Fruit fly (Drosophila melanogaster) whole organism, embryonic: ENCODE measurements around the gene Frmd5.
A peak's percentile ranks its signal among the peaks of the same experiment; 100 is the strongest.

ENCODE experiments used
- CG11723 ChIP-seq: fragments of 200-800 bp; sonication (Bioruptor generic); optimal IDR thresholded peaks from 2 replicates; lab custom pipeline; 2017; ENCODE audit warnings: missing biosample characterization, mild to moderate bottlenecking, missing genetic modification characterization
- CG12659 ChIP-seq: fragments of 200-800 bp; sonication (Bioruptor generic); optimal IDR thresholded peaks from 3 replicates; lab custom pipeline; 2017; ENCODE audit warnings: mild to moderate bottlenecking, missing biosample characterization, missing genetic modification reagents, missing genetic modification characterization
- CG13287 ChIP-seq: fragments of 200-800 bp; sonication (Bioruptor generic); IDR thresholded peaks from 2 replicates; pipeline ENCODE4 v1.3.6; 2022; ENCODE audit warnings: missing biosample characterization, missing genetic modification characterization; ENCODE audit not compliant: partially characterized antibody
- CG14667 ChIP-seq: fragments of 200-800 bp; sonication (Bioruptor generic); IDR thresholded peaks from 2 replicates; pipeline ENCODE4 v1.3.6; 2022; ENCODE audit warnings: missing biosample characterization, missing genetic modification characterization
- CG16813 ChIP-seq: fragments of 200-800 bp; sonication (Bioruptor generic); IDR thresholded peaks from 3 replicates; pipeline ENCODE4 v1.3.6; 2022; ENCODE audit warnings: missing biosample characterization, missing genetic modification characterization; ENCODE audit not compliant: partially characterized antibody
- CG18764 ChIP-seq: fragments of 200-800 bp; sonication (Bioruptor generic); optimal IDR thresholded peaks from 3 replicates; lab custom pipeline; 2016; ENCODE audit warnings: missing biosample characterization, missing genetic modification characterization
- CG30020 ChIP-seq: fragments of 200-800 bp; optimal IDR thresholded peaks from 2 replicates; lab custom pipeline; 2019; ENCODE audit warnings: missing biosample characterization, mild to moderate bottlenecking, missing genetic modification characterization, moderate library complexity
- CG30403 ChIP-seq: fragments of 200-800 bp; sonication (Bioruptor generic); optimal IDR thresholded peaks from 3 replicates; lab custom pipeline; 2016; ENCODE audit warnings: missing biosample characterization, missing genetic modification characterization
- CG3995 ChIP-seq: fragments of 200-800 bp; sonication (Bioruptor generic); optimal IDR thresholded peaks from 3 replicates; lab custom pipeline; 2016; ENCODE audit warnings: missing biosample characterization, missing genetic modification characterization
- CG42726 ChIP-seq: fragments of 200-800 bp; sonication (Bioruptor generic); IDR thresholded peaks from 2 replicates; pipeline ENCODE4 v1.3.6; 2022; ENCODE audit warnings: missing biosample characterization, missing genetic modification characterization; ENCODE audit not compliant: partially characterized antibody
- CG4328 ChIP-seq: fragments of 200-800 bp; sonication (Bioruptor generic); optimal IDR thresholded peaks from 3 replicates; lab custom pipeline; 2017; ENCODE audit warnings: missing biosample characterization, missing genetic modification reagents, missing genetic modification characterization
- CG4617 ChIP-seq: fragments of 200-800 bp; sonication (Bioruptor generic); optimal IDR thresholded peaks from 3 replicates; lab custom pipeline; 2016; ENCODE audit warnings: missing biosample characterization, missing genetic modification characterization, borderline replicate concordance
- CG7963 ChIP-seq: fragments of 200-800 bp; sonication (Bioruptor generic); IDR thresholded peaks from 3 replicates; pipeline ENCODE4 v1.3.6; 2022; ENCODE audit warnings: missing biosample characterization, missing genetic modification characterization; ENCODE audit not compliant: partially characterized antibody
- CG8290 ChIP-seq, 3 experiments: fragments of 200-800 bp; sonication (Bioruptor generic); optimal IDR thresholded peaks; 2 replicates each; lab custom pipeline; 2016 to 2019; ENCODE audit warnings: missing biosample characterization in 3 of 3, missing genetic modification characterization in 3 of 3, mild to moderate bottlenecking in 2 of 3, moderate library complexity in 1 of 3
- CG8924 ChIP-seq: fragments of 200-800 bp; optimal IDR thresholded peaks from 3 replicates; lab custom pipeline; 2019; ENCODE audit warnings: missing biosample characterization, mild to moderate bottlenecking, missing genetic modification characterization, moderate library complexity
- Elba2 ChIP-seq: fragments of 200-800 bp; sonication (Bioruptor generic); optimal IDR thresholded peaks from 3 replicates; lab custom pipeline; 2016; ENCODE audit warnings: missing biosample characterization, missing genetic modification characterization
- Hr3 ChIP-seq: fragments of 200-800 bp; sonication (Bioruptor generic); optimal IDR thresholded peaks from 3 replicates; lab custom pipeline; 2016; ENCODE audit warnings: missing biosample characterization, missing genetic modification characterization
- Lhr ChIP-seq: fragments of 200-800 bp; sonication (Bioruptor generic); optimal IDR thresholded peaks from 3 replicates; lab custom pipeline; 2017; ENCODE audit warnings: mild to moderate bottlenecking, missing biosample characterization, missing genetic modification reagents, missing genetic modification characterization
- MBD-R2 ChIP-seq: fragments of 200-800 bp; sonication (Bioruptor generic); IDR thresholded peaks from 2 replicates; pipeline ENCODE4 v1.3.6; 2022; ENCODE audit warnings: missing biosample characterization, missing genetic modification characterization
- MESR4 ChIP-seq: fragments of 200-800 bp; sonication (Bioruptor generic); optimal IDR thresholded peaks from 2 replicates; lab custom pipeline; 2018; ENCODE audit warnings: missing biosample characterization, mild to moderate bottlenecking, missing genetic modification characterization, moderate library complexity
- Max ChIP-seq: fragments of 200-800 bp; sonication (Bioruptor generic); optimal IDR thresholded peaks from 2 replicates; lab custom pipeline; 2016; ENCODE audit warnings: missing biosample characterization, mild to moderate bottlenecking, missing genetic modification characterization
- Mes4 ChIP-seq: fragments of 200-800 bp; sonication (Bioruptor generic); optimal IDR thresholded peaks from 2 replicates; lab custom pipeline; 2016; ENCODE audit warnings: missing biosample characterization, missing genetic modification characterization
- Poxn ChIP-seq: fragments of 200-800 bp; sonication (Bioruptor generic); IDR thresholded peaks from 2 replicates; pipeline ENCODE4 v1.3.6; 2022; ENCODE audit warnings: missing biosample characterization, missing genetic modification characterization
- Sox100B ChIP-seq: fragments of 200-800 bp; sonication (Bioruptor generic); optimal IDR thresholded peaks from 3 replicates; lab custom pipeline; 2018; ENCODE audit warnings: missing biosample characterization, mild to moderate bottlenecking, missing genetic modification characterization
- Stat92E ChIP-seq, 3 experiments: fragments of >200 bp in 2 of 3; fragments of 200-800 bp in 1 of 3; sonication (Bioruptor generic) in 1 of 3; optimal IDR thresholded peaks; 2 replicates each; lab custom pipeline; 2017 to 2019; ENCODE audit warnings: missing biosample characterization in 3 of 3, missing genetic modification characterization in 3 of 3, mild to moderate bottlenecking in 1 of 3, moderate library complexity in 1 of 3
- TFAM ChIP-seq: fragments of 200-800 bp; sonication (Bioruptor generic); optimal IDR thresholded peaks from 2 replicates; lab custom pipeline; 2017; ENCODE audit warnings: missing biosample characterization, missing genetic modification characterization, inconsistent platforms
- Xbp1 ChIP-seq: fragments of 200-800 bp; sonication (Bioruptor generic); optimal IDR thresholded peaks from 3 replicates; lab custom pipeline; 2016; ENCODE audit warnings: missing biosample characterization, mild to moderate bottlenecking, missing genetic modification characterization
- bigmax ChIP-seq: fragments of 200-800 bp; sonication (Bioruptor generic); optimal IDR thresholded peaks from 2 replicates; lab custom pipeline; 2018; ENCODE audit warnings: missing biosample characterization, mild to moderate bottlenecking, missing genetic modification characterization
- btn ChIP-seq: fragments of 200-800 bp; sonication (Bioruptor generic); optimal IDR thresholded peaks from 2 replicates; lab custom pipeline; 2016; ENCODE audit warnings: missing biosample characterization, missing genetic modification characterization
- corto ChIP-seq: fragments of 200-800 bp; sonication (Bioruptor generic); optimal IDR thresholded peaks from 2 replicates; lab custom pipeline; 2016; ENCODE audit warnings: missing biosample characterization, mild to moderate bottlenecking, missing genetic modification characterization, moderate library complexity
- crp ChIP-seq, 2 experiments: fragments of 200-800 bp; sonication (Bioruptor generic); optimal IDR thresholded peaks; 2 replicates in 1 of 2; 3 replicates in 1 of 2; lab custom pipeline; 2017; ENCODE audit warnings: missing biosample characterization in 2 of 2, missing genetic modification characterization in 2 of 2, mild to moderate bottlenecking in 1 of 2, moderate library complexity in 1 of 2
- dmrt11E ChIP-seq: fragments of 200-800 bp; sonication (Bioruptor generic); optimal IDR thresholded peaks from 3 replicates; lab custom pipeline; 2018; ENCODE audit warnings: missing biosample characterization, mild to moderate bottlenecking, missing genetic modification characterization, moderate library complexity
- dpn ChIP-seq, 2 experiments: fragments of 200-800 bp; sonication (Bioruptor generic); optimal IDR thresholded peaks; 3 replicates each; lab custom pipeline; 2016; ENCODE audit warnings: missing biosample characterization in 2 of 2, missing genetic modification characterization in 2 of 2
- ewg ChIP-seq: fragments of 200-800 bp; sonication (Bioruptor generic); optimal IDR thresholded peaks from 3 replicates; lab custom pipeline; 2017; ENCODE audit warnings: mild to moderate bottlenecking, missing biosample characterization, missing genetic modification reagents, missing genetic modification characterization
- gfzf ChIP-seq: fragments of 200-800 bp; sonication (Bioruptor generic); optimal IDR thresholded peaks from 2 replicates; lab custom pipeline; 2016; ENCODE audit warnings: missing biosample characterization, mild to moderate bottlenecking, missing genetic modification characterization, moderate library complexity
- knrl ChIP-seq: fragments of 200-800 bp; sonication (Bioruptor generic); IDR thresholded peaks from 3 replicates; pipeline ENCODE4 v1.3.6; 2022; ENCODE audit warnings: missing biosample characterization, missing genetic modification characterization; ENCODE audit not compliant: partially characterized antibody
- otp ChIP-seq: fragments of 200-800 bp; sonication (Bioruptor generic); IDR thresholded peaks from 3 replicates; pipeline ENCODE4, ENCODE4 v1.3.6; 2022; ENCODE audit warnings: missing biosample characterization, missing genetic modification characterization
- pfk ChIP-seq: fragments of 200-800 bp; sonication (Bioruptor generic); optimal IDR thresholded peaks from 2 replicates; lab custom pipeline; 2018; ENCODE audit warnings: missing biosample characterization, mild to moderate bottlenecking, missing genetic modification characterization, moderate library complexity
- row ChIP-seq: fragments of 200-800 bp; sonication (Bioruptor generic); IDR thresholded peaks from 3 replicates; pipeline ENCODE4 v1.3.6; 2022; ENCODE audit warnings: missing biosample characterization, missing genetic modification characterization
- sna ChIP-seq: fragments of 200-800 bp; sonication (Bioruptor generic); IDR thresholded peaks from 2 replicates; pipeline ENCODE4 v1.3.6; 2022; ENCODE audit warnings: missing biosample characterization, missing genetic modification characterization; ENCODE audit not compliant: partially characterized antibody
- ssp ChIP-seq: fragments of 200-800 bp; sonication (Bioruptor generic); IDR thresholded peaks from 2 replicates; pipeline ENCODE4 v1.3.6; 2022; ENCODE audit warnings: missing biosample characterization, missing genetic modification characterization
- tll ChIP-seq, 2 experiments: fragments of 200-800 bp in 1 of 2; fragments of >200 bp in 1 of 2; sonication (Bioruptor generic) in 1 of 2; optimal IDR thresholded peaks; 2 replicates each; lab custom pipeline; 2017 to 2019; ENCODE audit warnings: missing biosample characterization in 2 of 2, missing genetic modification characterization in 2 of 2, mild to moderate bottlenecking in 1 of 2, moderate library complexity in 1 of 2
- trem ChIP-seq: fragments of 200-800 bp; optimal IDR thresholded peaks from 3 replicates; lab custom pipeline; 2019; ENCODE audit warnings: missing biosample characterization, mild to moderate bottlenecking, missing genetic modification characterization, moderate library complexity
- unc-4 ChIP-seq: fragments of 200-800 bp; sonication (Bioruptor generic); IDR thresholded peaks from 2 replicates; pipeline ENCODE4 v1.3.6; 2022; ENCODE audit warnings: missing biosample characterization, missing genetic modification characterization; ENCODE audit not compliant: partially characterized antibody
- zen ChIP-seq: fragments of 200-800 bp; sonication (Bioruptor generic); optimal IDR thresholded peaks from 3 replicates; lab custom pipeline; 2018; ENCODE audit warnings: missing biosample characterization, mild to moderate bottlenecking, missing genetic modification characterization, moderate library complexity

The Frmd5 gene

DNA sequence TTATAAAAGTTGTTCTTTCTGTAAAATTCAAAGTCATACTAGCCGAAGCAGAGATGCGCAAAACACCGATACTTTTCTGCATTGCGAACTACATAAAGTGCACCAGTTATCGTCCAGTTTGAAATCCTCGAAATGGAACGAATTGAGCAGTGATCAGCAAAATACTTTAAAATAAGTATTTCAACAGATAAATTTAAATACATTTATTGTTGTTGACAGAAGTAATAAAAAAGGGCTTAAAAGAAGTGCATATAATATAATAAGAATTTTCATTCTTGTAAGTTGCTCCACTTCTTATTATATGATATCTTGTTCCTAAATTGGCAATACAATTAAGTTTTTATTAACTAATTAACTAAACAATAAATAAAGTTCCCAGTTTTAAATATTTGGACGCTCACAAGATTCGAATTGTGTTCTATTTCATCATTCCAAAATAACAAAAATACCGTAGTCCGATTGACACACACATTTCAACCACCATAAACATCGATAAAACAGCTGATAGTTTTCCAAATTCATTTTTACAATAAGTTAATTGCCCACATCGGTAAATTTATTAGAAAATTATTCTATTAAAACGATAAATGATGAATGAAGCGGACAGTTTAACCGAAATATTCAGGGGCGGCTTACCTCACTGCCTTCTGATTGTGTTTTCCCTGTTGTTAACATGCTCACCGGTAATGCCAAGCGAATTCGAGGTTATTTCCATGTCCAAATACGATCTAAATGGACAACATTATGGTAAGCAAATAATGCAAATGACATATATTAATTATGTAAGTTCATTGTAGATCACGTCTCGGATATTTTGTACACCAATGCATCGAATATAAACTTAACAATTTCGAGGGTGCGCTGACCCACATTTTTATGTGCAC, 29.7 kb upstream of the Frmd5 start, which contains the start of the genes Usp14 and CG4972 (continued):
- TF ChIP-seq CG18764 (no peak), CG30020 (tag; lab: Kevin White, UChicago) (peak; percentile 99), ewg (peak; percentile 13), gfzf (peak; percentile 37), CG3995 (GFP tag; lab: Kevin White, UChicago) (peak; percentile 77), unc-4 (GFP tag; lab: Robert Waterston, UW) (0 out of 2 replicates have a peak, but pooled peaks have one; percentile 19), trem (tag; lab: Kevin White, UChicago) (peak; percentile 32), CG4328 (GFP tag; lab: Kevin White, UChicago) (no peak), otp (no peak), CG11723 (GFP tag; lab: Kevin White, UChicago) (peak; percentile 80), btn (no peak), CG8924 (peak; percentile 40), Hr3 (GFP tag; lab: Kevin White, UChicago) (peak; percentile 0), CG42726 (0 out of 2 replicates have a peak, but pooled peaks have one; percentile 9), CG16813 (0 out of 3 replicates have a peak, but pooled peaks have one; percentile 41), bigmax (GFP tag; lab: Kevin White, UChicago) (peak; percentile 90), CG7963 (GFP tag; lab: Robert Waterston, UW) (0 out of 3 replicates have a peak, but pooled peaks have one; percentile 6), TFAM (GFP tag; lab: Kevin White, UChicago) (no peak), Stat92E (GFP tag; optimal IDR thresholded peaks at IDR 0.05; lab: Kevin White, UChicago) (no peak), Elba2 (peak; percentile 3), Max (peak; percentile 24), CG30403 (GFP tag; lab: Kevin White, UChicago) (peak; percentile 45), CG8290 (GFP tag; optimal IDR thresholded peaks at IDR 0.05; lab: Kevin White, UChicago) (peak; percentile 6), CG8290 (tag; optimal IDR thresholded peaks at IDR 0.05; lab: Kevin White, UChicago) (no peak), MBD-R2 (GFP tag; lab: Robert Waterston, UW) (peak; percentile 41; the same call in 1 of the 2 replicates), CG13287 (GFP tag; lab: Robert Waterston, UW) (peak; percentile 23; the same call in 1 of the 2 replicates), dpn (GFP tag; optimal IDR thresholded peaks at IDR 0.05; lab: Kevin White, UChicago) (peak in 1 of 2 experiments; percentile 18), sna (0 out of 2 replicates have a peak, but pooled peaks have one; percentile 9), CG12659 (GFP tag; lab: Kevin White, UChicago) (peak; percentile 41), tll (GFP tag; optimal IDR thresholded peaks at IDR 0.05; lab: Kevin White, UChicago) (peak in 1 of 2 experiments; percentile 3), ssp (GFP tag; lab: Robert Waterston, UW) (peak; percentile 83), CG4617 (GFP tag; lab: Kevin White, UChicago) (peak; percentile 19), Poxn (GFP tag; lab: Robert Waterston, UW) (no peak), row (peak; percentile 72), pfk (GFP tag; lab: Kevin White, UChicago) (peak; percentile 92), crp (GFP tag; optimal IDR thresholded peaks at IDR 0.05; lab: Kevin White, UChicago) (peak in 1 of 2 experiments; percentile 78), Mes4 (no peak), zen (tag; lab: Kevin White, UChicago) (peak; percentile 8), MESR4 (GFP tag; lab: Kevin White, UChicago) (peak; percentile 75), dmrt11E (tag; lab: Kevin White, UChicago) (peak; percentile 39), Xbp1 (GFP tag; lab: Kevin White, UChicago) (peak; percentile 6), Lhr (GFP tag; lab: Kevin White, UChicago) (peak; percentile 9), CG14667 (GFP tag; lab: Robert Waterston, UW) (peak; percentile 70; the same call in 1 of the 2 replicates), Sox100B (GFP tag; lab: Kevin White, UChicago) (peak; percentile 9), corto (GFP tag; lab: Kevin White, UChicago) (no peak), knrl (peak; percentile 66)
